Worm (Caenorhabditis elegans) whole organism, L3 larva: ENCODE results near the gene ctsa-1.2.

ENCODE experiments used
- R02D3.7 ChIP-seq: fragments of 150-350 bp; optimal IDR thresholded peaks from 2 replicates; lab custom pipeline; 2014; ENCODE audit warnings: missing biosample characterization, missing genetic modification characterization
- ZK546.5 ChIP-seq: sonication (generic microtip); optimal IDR thresholded peaks from 2 replicates; lab custom pipeline; 2017; ENCODE audit warnings: missing biosample characterization, missing genetic modification characterization
- ceh-28 ChIP-seq: fragments of 150-350 bp; optimal IDR thresholded peaks from 2 replicates; lab custom pipeline; 2014; ENCODE audit warnings: missing biosample characterization, missing genetic modification reagents, missing genetic modification characterization
- ceh-82 ChIP-seq: fragments of 150-350 bp; optimal IDR thresholded peaks from 2 replicates; lab custom pipeline; 2014; ENCODE audit warnings: missing biosample characterization, missing genetic modification characterization
- ceh-9 ChIP-seq: sonication (generic microtip); optimal IDR thresholded peaks from 2 replicates; lab custom pipeline; 2018; ENCODE audit warnings: missing biosample characterization, missing genetic modification characterization
- daf-12 ChIP-seq: fragments of 150-350 bp; optimal IDR thresholded peaks from 2 replicates; lab custom pipeline; 2014; ENCODE audit warnings: missing biosample characterization, missing genetic modification reagents, missing genetic modification characterization
- egl-27 ChIP-seq: sonication (generic microtip); optimal IDR thresholded peaks from 4 replicates; lab custom pipeline; 2017; ENCODE audit warnings: missing biosample characterization, missing genetic modification reagents, missing genetic modification characterization
- elt-1 ChIP-seq: fragments of 150-350 bp; optimal IDR thresholded peaks from 2 replicates; lab custom pipeline; 2014; ENCODE audit warnings: missing biosample characterization, missing genetic modification characterization
- elt-2 ChIP-seq: sonication (generic microtip); optimal IDR thresholded peaks from 2 replicates; lab custom pipeline; 2016; ENCODE audit warnings: missing genetic modification reagents, mild to moderate bottlenecking, missing genetic modification characterization, missing compliant biosample characterization
- elt-3 ChIP-seq, 3 experiments: fragments of 150-350 bp in 1 of 3; sonication (generic microtip) in 2 of 3; optimal IDR thresholded peaks; 2 replicates in 2 of 3; 4 replicates in 1 of 3; lab custom pipeline; 2014 to 2017; ENCODE audit warnings: missing biosample characterization in 3 of 3, missing genetic modification characterization in 3 of 3
- eor-1 ChIP-seq, 2 experiments: fragments of 150-350 bp; optimal IDR thresholded peaks; 2 replicates each; lab custom pipeline; 2014 to 2018; ENCODE audit warnings: missing biosample characterization in 2 of 2, missing genetic modification characterization in 2 of 2
- fkh-2 ChIP-seq: fragments of 150-350 bp; optimal IDR thresholded peaks from 2 replicates; lab custom pipeline; 2014; ENCODE audit warnings: missing biosample characterization, missing genetic modification reagents, missing genetic modification characterization
- fos-1 ChIP-seq: fragments of 150-350 bp; optimal IDR thresholded peaks from 2 replicates; lab custom pipeline; 2014; ENCODE audit warnings: missing biosample characterization, missing genetic modification characterization
- hmg-11 ChIP-seq: sonication (generic microtip); optimal IDR thresholded peaks from 2 replicates; lab custom pipeline; 2016; ENCODE audit warnings: missing genetic modification characterization, missing compliant biosample characterization
- lin-15B ChIP-seq: fragments of 150-350 bp; optimal IDR thresholded peaks from 2 replicates; lab custom pipeline; 2014; ENCODE audit warnings: missing biosample characterization, missing genetic modification characterization
- lin-39 ChIP-seq: fragments of 150-350 bp; optimal IDR thresholded peaks from 2 replicates; lab custom pipeline; 2018; ENCODE audit warnings: missing biosample characterization, missing genetic modification reagents, missing genetic modification characterization
- lsy-12 ChIP-seq: sonication (generic microtip); optimal IDR thresholded peaks from 2 replicates; lab custom pipeline; 2016; ENCODE audit warnings: mild to moderate bottlenecking, missing genetic modification characterization, missing compliant biosample characterization
- nfya-1 ChIP-seq: sonication (generic microtip); optimal IDR thresholded peaks from 2 replicates; lab custom pipeline; 2017; ENCODE audit warnings: missing genetic modification characterization, mild to moderate bottlenecking, missing compliant biosample characterization, antibody characterized with exemption, moderate library complexity; ENCODE audit not compliant: insufficient read depth
- nhr-12 ChIP-seq: fragments of 150-350 bp; optimal IDR thresholded peaks from 2 replicates; lab custom pipeline; 2014; ENCODE audit warnings: missing biosample characterization, missing genetic modification characterization
- nhr-28 ChIP-seq: fragments of 150-350 bp; optimal IDR thresholded peaks from 2 replicates; lab custom pipeline; 2014; ENCODE audit warnings: missing biosample characterization, missing genetic modification characterization
- nhr-43 ChIP-seq: sonication (generic microtip); optimal IDR thresholded peaks from 2 replicates; lab custom pipeline; 2016; ENCODE audit warnings: mild to moderate bottlenecking, missing genetic modification characterization, missing compliant biosample characterization; ENCODE audit not compliant: poor library complexity, severe bottlenecking
- nhr-76 ChIP-seq: fragments of 150-350 bp; sonication (generic microtip); optimal IDR thresholded peaks from 5 replicates; lab custom pipeline; 2014; ENCODE audit warnings: missing biosample characterization, missing genetic modification characterization
- nhr-77 ChIP-seq: fragments of 150-350 bp; optimal IDR thresholded peaks from 2 replicates; lab custom pipeline; 2014; ENCODE audit warnings: missing biosample characterization, missing genetic modification characterization
- pqm-1 ChIP-seq: fragments of 150-350 bp; optimal IDR thresholded peaks from 2 replicates; lab custom pipeline; 2017; ENCODE audit warnings: missing biosample characterization, missing genetic modification characterization, inconsistent platforms
- sea-2 ChIP-seq: fragments of 150-350 bp; sonication (generic microtip); optimal IDR thresholded peaks from 4 replicates; lab custom pipeline; 2014; ENCODE audit warnings: missing biosample characterization, missing genetic modification reagents, missing genetic modification characterization
- skn-1 ChIP-seq: fragments of 150-350 bp; optimal IDR thresholded peaks from 2 replicates; lab custom pipeline; 2014; ENCODE audit warnings: missing biosample characterization, missing genetic modification characterization
- snpc-4 ChIP-seq: fragments of 150-350 bp; optimal IDR thresholded peaks from 2 replicates; lab custom pipeline; 2014; ENCODE audit warnings: missing biosample characterization, missing genetic modification characterization
- tbx-2 ChIP-seq: sonication (generic microtip); optimal IDR thresholded peaks from 2 replicates; lab custom pipeline; 2016; ENCODE audit warnings: mild to moderate bottlenecking, missing genetic modification characterization, missing compliant biosample characterization
- unc-62 ChIP-seq: fragments of 150-350 bp; sonication (generic microtip); optimal IDR thresholded peaks from 4 replicates; lab custom pipeline; 2014; ENCODE audit warnings: missing biosample characterization, missing genetic modification reagents, missing genetic modification characterization
- zag-1 ChIP-seq: fragments of 150-350 bp; optimal IDR thresholded peaks from 2 replicates; lab custom pipeline; 2014; ENCODE audit warnings: missing biosample characterization, missing genetic modification characterization
- ztf-11 ChIP-seq: fragments of 150-350 bp; optimal IDR thresholded peaks from 2 replicates; lab custom pipeline; 2014; ENCODE audit warnings: missing biosample characterization, missing genetic modification characterization

Gene ctsa-1.2

DNA sequence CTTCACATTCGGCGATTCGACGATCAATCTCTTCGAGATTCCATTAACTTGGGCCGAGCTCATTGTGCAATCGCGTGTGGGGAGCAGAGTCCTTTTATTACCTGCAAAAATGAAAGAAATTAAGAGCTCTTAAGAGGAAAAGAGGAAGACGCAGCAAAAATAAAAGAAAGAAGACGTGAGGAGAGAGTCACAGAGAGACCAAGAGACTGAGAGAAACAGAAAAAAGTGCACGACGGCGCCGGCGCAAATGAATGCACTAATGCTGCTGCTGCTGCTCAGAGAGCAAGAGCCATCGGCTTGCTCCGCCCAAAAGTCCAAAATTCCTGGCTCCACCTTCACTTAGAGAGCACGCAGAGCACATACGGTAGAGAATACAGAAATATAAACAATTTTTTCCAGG lies 39.0 kb upstream of the ctsa-1.2 start, which contains the start of gene inos-1:
Gene inos-1, minus strand, starts transcription at position 101 of the 400 bp plus-strand sequence.
- no peak for TF ChIP-seq eor-1 (tag; optimal IDR thresholded peaks at IDR 0.05; lab: Kevin White, UChicago)
- no peak for TF ChIP-seq tbx-2 (tag; lab: Kevin White, UChicago)
- no peak for TF ChIP-seq fkh-2 (tag; lab: Kevin White, UChicago)
- TF ChIP-seq unc-62 (GFP tag; lab: Kevin White, UChicago) = no peak
- TF ChIP-seq lin-39 (tag; lab: Kevin White, UChicago) = no peak
- TF ChIP-seq lin-15B (tag; lab: Kevin White, UChicago) = no peak
- no peak for TF ChIP-seq lsy-12
- TF ChIP-seq ceh-82 (tag; lab: Kevin White, UChicago) = no peak
- TF ChIP-seq ceh-9 (tag; lab: Kevin White, UChicago) = no peak

DNA sequence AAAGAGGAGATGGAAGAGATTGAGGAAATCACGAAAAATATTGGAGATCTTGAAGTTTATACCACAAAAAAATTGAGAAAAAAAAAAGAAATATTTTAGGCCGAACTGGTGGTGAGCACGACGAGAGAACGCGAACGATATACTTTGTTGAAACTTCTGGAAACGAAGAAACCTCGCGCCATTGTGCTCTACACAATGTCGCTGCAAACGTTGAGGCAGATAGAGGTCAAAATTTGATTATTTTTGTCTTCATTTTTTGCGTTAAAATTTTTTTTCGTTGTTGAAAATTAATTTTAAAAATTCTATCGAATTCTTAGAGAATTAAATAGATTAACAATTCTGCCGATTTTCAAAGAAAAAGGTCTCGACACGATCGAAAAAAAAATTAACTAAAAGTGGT lies 38.5 kb upstream of the ctsa-1.2 start:
- TF ChIP-seq daf-12 (no peak), nhr-28 (tag; lab: Kevin White, UChicago) (no peak), pqm-1 (no peak), hmg-11 (tag; lab: Kevin White, UChicago) (no peak), snpc-4 (no peak), sea-2 (GFP tag; lab: Kevin White, UChicago) (no peak), fos-1 (tag; lab: Kevin White, UChicago) (no peak), fkh-2 (tag; lab: Kevin White, UChicago) (no peak), ceh-82 (tag; lab: Kevin White, UChicago) (no peak), nhr-76 (tag; lab: Kevin White, UChicago) (no peak), ZK546.5 (tag; lab: Kevin White, UChicago) (no peak)

DNA sequence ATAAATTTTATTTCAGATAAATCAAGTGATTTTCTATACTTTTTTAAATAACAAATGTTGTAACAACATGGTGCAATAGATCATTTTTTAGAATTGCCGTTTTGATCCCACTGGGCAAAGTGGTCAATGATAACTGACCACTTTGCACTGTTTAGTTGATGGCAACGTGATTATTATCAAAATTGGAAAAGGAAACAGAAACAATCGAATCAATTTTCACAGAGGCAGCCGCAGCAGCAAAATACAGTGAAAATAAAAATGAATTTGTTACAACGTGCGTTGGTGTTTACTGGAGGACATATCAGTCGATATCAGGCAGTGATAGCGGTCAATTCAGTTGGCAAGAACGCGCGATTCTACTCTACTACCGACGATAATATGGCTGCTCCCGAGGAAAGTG lies 33.4 kb upstream of the ctsa-1.2 start, which contains the start of gene VF13D12L.3:
Gene VF13D12L.3, plus strand, starts transcription at position 223 of the 400 bp plus-strand sequence.
- TF ChIP-seq elt-1 (tag; lab: Kevin White, UChicago) (no peak), snpc-4 (no peak), elt-2 (peak; percentile 5), pqm-1 (peak; percentile 45), nhr-76 (tag; lab: Kevin White, UChicago) (peak; percentile 42)

DNA sequence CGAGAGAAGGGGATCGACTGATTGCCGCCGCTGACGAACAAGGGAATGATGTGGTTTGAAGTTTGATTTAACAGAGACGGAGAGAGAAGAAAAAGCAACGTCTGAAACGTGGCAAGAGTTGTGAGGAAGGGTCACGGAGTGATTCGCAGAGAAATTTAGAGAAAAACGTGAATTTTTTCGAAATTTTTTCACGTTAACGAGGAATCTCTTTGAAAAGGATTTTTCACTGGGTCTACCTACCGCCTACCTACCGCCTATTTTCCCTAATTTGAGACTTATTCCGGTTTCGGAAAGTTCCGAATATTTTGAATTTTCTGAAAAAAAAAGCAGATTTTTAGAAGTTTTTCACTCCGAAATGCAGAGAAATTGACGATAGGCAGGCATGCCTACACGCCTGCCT lies 29.7 kb upstream of the ctsa-1.2 start, which contains the start of gene fcmt-1:
Gene fcmt-1, minus strand, starts transcription at position 101 of the 400 bp plus-strand sequence.
- TF ChIP-seq ceh-9 (tag; lab: Kevin White, UChicago) (no peak), nhr-43 (no peak), elt-2 (no peak)

DNA sequence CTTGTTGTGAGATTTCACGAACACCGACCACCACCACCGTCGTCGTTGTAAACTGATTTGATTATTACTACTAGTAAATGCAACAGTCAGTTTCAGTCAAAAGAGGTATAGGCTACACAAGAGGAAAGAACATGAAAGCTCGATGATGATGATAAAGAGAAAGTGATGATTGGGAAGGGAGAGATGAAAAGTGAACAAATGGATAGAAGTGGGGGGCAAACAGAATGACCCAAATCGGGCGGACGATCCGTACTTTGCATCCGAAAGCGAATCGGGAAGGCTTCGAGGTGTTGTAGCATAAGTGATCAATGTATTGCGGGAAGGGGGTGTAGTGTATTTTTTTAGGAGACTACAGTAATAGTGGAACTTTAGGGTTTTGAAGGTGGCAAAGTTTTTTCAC lies 28.4 kb upstream of the ctsa-1.2 start:
- TF ChIP-seq egl-27 (tag; lab: Kevin White, UChicago) = no peak
- no peak for TF ChIP-seq ceh-28 (tag; lab: Kevin White, UChicago)
- TF ChIP-seq tbx-2 (tag; lab: Kevin White, UChicago) = no peak
- TF ChIP-seq elt-3 (tag; optimal IDR thresholded peaks at IDR 0.05; lab: Kevin White, UChicago) = no peak

DNA sequence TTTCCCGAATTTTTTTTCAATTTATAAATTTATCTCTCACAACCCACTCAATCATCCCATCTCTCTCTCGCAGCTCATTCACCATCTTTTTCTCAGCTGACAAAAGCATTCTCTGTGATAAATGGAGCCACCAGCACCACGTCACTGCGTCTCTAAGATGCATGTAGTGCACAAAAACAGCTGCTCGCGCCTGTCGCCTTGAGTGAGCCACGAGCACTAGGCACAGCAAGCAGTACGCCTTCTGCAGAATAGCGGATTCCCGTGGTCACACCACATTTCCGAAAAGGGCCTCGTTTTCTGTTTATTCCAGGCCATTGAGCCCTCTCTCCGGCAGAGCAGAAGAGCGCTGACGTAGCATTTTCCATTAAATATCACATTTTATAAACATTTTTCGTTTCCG lies 25.6 kb upstream of the ctsa-1.2 start, which contains the start of gene F13D12.10:
Gene F13D12.10, plus strand, starts transcription at position 231 of the 400 bp plus-strand sequence.
- no peak for TF ChIP-seq ZK546.5 (tag; lab: Kevin White, UChicago)
- TF ChIP-seq nhr-12 (tag; lab: Kevin White, UChicago) = no peak
- TF ChIP-seq sea-2 (GFP tag; lab: Kevin White, UChicago) = no peak
- no peak for TF ChIP-seq ztf-11 (tag; lab: Kevin White, UChicago)
- TF ChIP-seq skn-1 (tag; lab: Kevin White, UChicago) = no peak
- no peak for TF ChIP-seq daf-12
- TF ChIP-seq nhr-77 (tag; lab: Kevin White, UChicago) = no peak
- TF ChIP-seq nfya-1 = peak; percentile 14
- no peak for TF ChIP-seq tbx-2 (tag; lab: Kevin White, UChicago)
- TF ChIP-seq egl-27 (tag; lab: Kevin White, UChicago) = no peak
- TF ChIP-seq R02D3.7 (tag; lab: Kevin White, UChicago) = no peak
- peak; percentile 55 for TF ChIP-seq lin-39 (tag; lab: Kevin White, UChicago)
- TF ChIP-seq ceh-9 (tag; lab: Kevin White, UChicago) = no peak
- no peak for TF ChIP-seq fos-1 (tag; lab: Kevin White, UChicago)
- TF ChIP-seq zag-1 (tag; lab: Kevin White, UChicago) = no peak
